Fruit fly (Drosophila melanogaster) whole organism, prepupa: ENCODE data around the gene CG12009.

Source experiments
- Blimp-1 ChIP-seq: fragments of 200-800 bp; sonication (Bioruptor generic); optimal IDR thresholded peaks from 3 replicates; lab custom pipeline; 2017; ENCODE audit warnings: missing biosample characterization, missing genetic modification characterization, mild to moderate bottlenecking, moderate library complexity, missing genetic modification reagents
- CG10631 ChIP-seq: fragments of 200-800 bp; sonication (Bioruptor generic); optimal IDR thresholded peaks from 2 replicates; lab custom pipeline; 2016; ENCODE audit warnings: missing biosample characterization, missing genetic modification characterization
- CG10669 ChIP-seq: fragments of 200-800 bp; sonication (Bioruptor generic); optimal IDR thresholded peaks from 3 replicates; lab custom pipeline; 2018; ENCODE audit warnings: missing biosample characterization, mild to moderate bottlenecking, missing genetic modification characterization, moderate library complexity
- CG11762 ChIP-seq: fragments of 200-800 bp; sonication (Bioruptor generic); optimal IDR thresholded peaks from 3 replicates; lab custom pipeline; 2016; ENCODE audit warnings: missing biosample characterization, missing genetic modification characterization; ENCODE audit not compliant: insufficient read depth
- CG11902 ChIP-seq: fragments of 200-800 bp; sonication (Bioruptor generic); optimal IDR thresholded peaks from 3 replicates; lab custom pipeline; 2016; ENCODE audit warnings: missing biosample characterization, missing genetic modification characterization
- CG1621 ChIP-seq: fragments of 200-800 bp; sonication (Bioruptor generic); optimal IDR thresholded peaks from 3 replicates; lab custom pipeline; 2018; ENCODE audit warnings: missing biosample characterization, mild to moderate bottlenecking, missing genetic modification characterization
- CG16779 ChIP-seq: fragments of 200-800 bp; sonication (Bioruptor generic); optimal IDR thresholded peaks from 3 replicates; lab custom pipeline; 2017; ENCODE audit warnings: missing biosample characterization, mild to moderate bottlenecking, missing genetic modification characterization
- CG3032 ChIP-seq: fragments of 200-800 bp; optimal IDR thresholded peaks from 2 replicates; lab custom pipeline; 2019; ENCODE audit warnings: missing biosample characterization, mild to moderate bottlenecking, missing genetic modification characterization, moderate library complexity
- CG31627 ChIP-seq: fragments of 200-800 bp; sonication (Bioruptor generic); optimal IDR thresholded peaks from 3 replicates; lab custom pipeline; 2016; ENCODE audit warnings: missing biosample characterization, missing genetic modification characterization
- CG32006 ChIP-seq: fragments of 200-800 bp; sonication (Bioruptor generic); optimal IDR thresholded peaks from 3 replicates; lab custom pipeline; 2017; ENCODE audit warnings: missing biosample characterization, mild to moderate bottlenecking, missing genetic modification characterization
- CG34406 ChIP-seq: fragments of 200-800 bp; sonication (Bioruptor generic); optimal IDR thresholded peaks from 3 replicates; lab custom pipeline; 2016; ENCODE audit warnings: missing biosample characterization, missing genetic modification characterization
- CG3919 ChIP-seq: fragments of 200-800 bp; sonication (Bioruptor generic); optimal IDR thresholded peaks from 3 replicates; lab custom pipeline; 2016; ENCODE audit warnings: missing biosample characterization, missing genetic modification characterization
- CG4318 ChIP-seq: fragments of 200-800 bp; sonication (Bioruptor generic); optimal IDR thresholded peaks from 3 replicates; lab custom pipeline; 2017; ENCODE audit warnings: missing biosample characterization, mild to moderate bottlenecking, missing genetic modification characterization
- CG6163 ChIP-seq: fragments of 200-800 bp; sonication (Bioruptor generic); IDR thresholded peaks from 3 replicates; pipeline ENCODE4 v1.3.6; 2022; ENCODE audit warnings: missing biosample characterization, missing genetic modification characterization
- CG6808 ChIP-seq: fragments of 200-800 bp; sonication (Bioruptor generic); optimal IDR thresholded peaks from 3 replicates; lab custom pipeline; 2017; ENCODE audit warnings: missing biosample characterization, missing genetic modification characterization, mild to moderate bottlenecking, moderate library complexity, missing genetic modification reagents
- CG7368 ChIP-seq: fragments of 200-800 bp; sonication (Bioruptor generic); optimal IDR thresholded peaks from 3 replicates; lab custom pipeline; 2016; ENCODE audit warnings: missing biosample characterization, missing genetic modification characterization
- CG8119 ChIP-seq: fragments of 200-800 bp; sonication (Bioruptor generic); IDR thresholded peaks from 3 replicates; pipeline ENCODE4 v1.3.6; 2022; ENCODE audit warnings: missing biosample characterization, missing genetic modification characterization
- CG8319 ChIP-seq: fragments of 200-800 bp; sonication (Bioruptor generic); optimal IDR thresholded peaks from 3 replicates; lab custom pipeline; 2016; ENCODE audit warnings: missing biosample characterization, missing genetic modification characterization
- Eip75B ChIP-seq: fragments of 200-800 bp; sonication (Bioruptor generic); optimal IDR thresholded peaks from 3 replicates; lab custom pipeline; 2016; ENCODE audit warnings: missing biosample characterization, missing genetic modification characterization
- Eip93F ChIP-seq: fragments of 200-800 bp; sonication (Bioruptor generic); optimal IDR thresholded peaks from 2 replicates; lab custom pipeline; 2016; ENCODE audit warnings: missing biosample characterization, mild to moderate bottlenecking, missing genetic modification characterization
- Ets21C ChIP-seq: fragments of 200-800 bp; sonication (Bioruptor generic); optimal IDR thresholded peaks from 3 replicates; lab custom pipeline; 2016; ENCODE audit warnings: missing biosample characterization, missing genetic modification characterization
- Gug ChIP-seq: fragments of 200-800 bp; sonication (Bioruptor generic); IDR thresholded peaks from 2 replicates; pipeline ENCODE4 v1.3.6; 2022; ENCODE audit warnings: missing biosample characterization, missing genetic modification characterization
- Hr38 ChIP-seq: sonication (Bioruptor generic); optimal IDR thresholded peaks from 2 replicates; lab custom pipeline; 2016; ENCODE audit warnings: missing biosample characterization, missing genetic modification characterization
- Hr4 ChIP-seq: fragments of 200-800 bp; sonication (Bioruptor generic); optimal IDR thresholded peaks from 3 replicates; lab custom pipeline; 2016; ENCODE audit warnings: missing biosample characterization, missing genetic modification characterization
- Lpt ChIP-seq: fragments of 200-800 bp; sonication (Bioruptor generic); optimal IDR thresholded peaks from 3 replicates; lab custom pipeline; 2016; ENCODE audit warnings: missing biosample characterization, missing genetic modification characterization
- Met ChIP-seq: fragments of 200-800 bp; sonication (Bioruptor generic); optimal IDR thresholded peaks from 3 replicates; lab custom pipeline; 2016; ENCODE audit warnings: missing biosample characterization, missing genetic modification characterization
- OdsH ChIP-seq: fragments of 200-800 bp; sonication (Bioruptor generic); optimal IDR thresholded peaks from 3 replicates; lab custom pipeline; 2016; ENCODE audit warnings: missing biosample characterization, missing genetic modification characterization
- Smox ChIP-seq: fragments of 200-800 bp; sonication (Bioruptor generic); optimal IDR thresholded peaks from 3 replicates; lab custom pipeline; 2016; ENCODE audit warnings: missing biosample characterization, missing genetic modification characterization
- Sox102F ChIP-seq: fragments of 200-800 bp; sonication (Bioruptor generic); optimal IDR thresholded peaks from 2 replicates; lab custom pipeline; 2016; ENCODE audit warnings: missing biosample characterization, mild to moderate bottlenecking, missing genetic modification characterization
- Sox14 ChIP-seq: fragments of 200-800 bp; sonication (Bioruptor generic); optimal IDR thresholded peaks from 3 replicates; lab custom pipeline; 2016; ENCODE audit warnings: missing biosample characterization, missing genetic modification characterization
- Sox15 ChIP-seq: fragments of 200-800 bp; sonication (Bioruptor generic); optimal IDR thresholded peaks from 3 replicates; lab custom pipeline; 2016; ENCODE audit warnings: missing biosample characterization, missing genetic modification characterization
- achi ChIP-seq: fragments of 200-800 bp; sonication (Bioruptor generic); optimal IDR thresholded peaks from 3 replicates; lab custom pipeline; 2016; ENCODE audit warnings: missing biosample characterization, missing genetic modification characterization
- acj6 ChIP-seq: fragments of 200-800 bp; sonication (Bioruptor generic); optimal IDR thresholded peaks from 3 replicates; lab custom pipeline; 2016; ENCODE audit warnings: missing biosample characterization, missing genetic modification characterization
- cyc ChIP-seq: fragments of 200-800 bp; sonication (Bioruptor generic); optimal IDR thresholded peaks from 3 replicates; lab custom pipeline; 2016; ENCODE audit warnings: missing biosample characterization, missing genetic modification characterization
- dac ChIP-seq: fragments of 200-800 bp; sonication (Bioruptor generic); optimal IDR thresholded peaks from 2 replicates; lab custom pipeline; 2017; ENCODE audit warnings: missing biosample characterization, mild to moderate bottlenecking, missing genetic modification characterization
- esn ChIP-seq: fragments of 200-800 bp; sonication (Bioruptor generic); optimal IDR thresholded peaks from 2 replicates; lab custom pipeline; 2016; ENCODE audit warnings: missing biosample characterization, mild to moderate bottlenecking, missing genetic modification characterization, moderate library complexity
- fd59A ChIP-seq: fragments of 200-800 bp; sonication (Bioruptor generic); optimal IDR thresholded peaks from 2 replicates; lab custom pipeline; 2017; ENCODE audit warnings: missing biosample characterization, mild to moderate bottlenecking, missing genetic modification characterization, missing genetic modification reagents
- fd85E ChIP-seq: fragments of 200-800 bp; sonication (Bioruptor generic); optimal IDR thresholded peaks from 3 replicates; lab custom pipeline; 2016; ENCODE audit warnings: missing biosample characterization, missing genetic modification characterization
- fkh ChIP-seq: fragments of 200-800 bp; sonication (Bioruptor generic); optimal IDR thresholded peaks from 3 replicates; lab custom pipeline; 2017; ENCODE audit warnings: missing biosample characterization, mild to moderate bottlenecking, missing genetic modification characterization, moderate library complexity
- lz ChIP-seq: fragments of 200-800 bp; sonication (Bioruptor generic); optimal IDR thresholded peaks from 3 replicates; lab custom pipeline; 2016; ENCODE audit warnings: missing biosample characterization, missing genetic modification characterization
- net ChIP-seq: fragments of 200-800 bp; sonication (Bioruptor generic); optimal IDR thresholded peaks from 3 replicates; lab custom pipeline; 2016; ENCODE audit warnings: missing biosample characterization, missing genetic modification characterization
- spab ChIP-seq: fragments of 200-800 bp; sonication (Bioruptor generic); optimal IDR thresholded peaks from 2 replicates; lab custom pipeline; 2017; ENCODE audit warnings: missing biosample characterization, mild to moderate bottlenecking, missing genetic modification characterization, missing genetic modification reagents
- ss ChIP-seq, 2 experiments: fragments of 200-800 bp; sonication (Bioruptor generic); optimal IDR thresholded peaks; 2 replicates in 1 of 2; 3 replicates in 1 of 2; lab custom pipeline; 2017 to 2018; ENCODE audit warnings: mild to moderate bottlenecking in 2 of 2, missing biosample characterization in 2 of 2, missing genetic modification characterization in 2 of 2, moderate library complexity in 1 of 2
- svp ChIP-seq: fragments of 200-800 bp; sonication (Bioruptor generic); peaks from one replicate; lab custom pipeline; 2016; ENCODE audit warnings: missing biosample characterization, missing genetic modification characterization
- vri ChIP-seq: fragments of 200-800 bp; sonication (Bioruptor generic); optimal IDR thresholded peaks from 3 replicates; lab custom pipeline; 2016; ENCODE audit warnings: missing biosample characterization, mild to moderate bottlenecking, missing genetic modification characterization

The CG12009 gene

DNA sequence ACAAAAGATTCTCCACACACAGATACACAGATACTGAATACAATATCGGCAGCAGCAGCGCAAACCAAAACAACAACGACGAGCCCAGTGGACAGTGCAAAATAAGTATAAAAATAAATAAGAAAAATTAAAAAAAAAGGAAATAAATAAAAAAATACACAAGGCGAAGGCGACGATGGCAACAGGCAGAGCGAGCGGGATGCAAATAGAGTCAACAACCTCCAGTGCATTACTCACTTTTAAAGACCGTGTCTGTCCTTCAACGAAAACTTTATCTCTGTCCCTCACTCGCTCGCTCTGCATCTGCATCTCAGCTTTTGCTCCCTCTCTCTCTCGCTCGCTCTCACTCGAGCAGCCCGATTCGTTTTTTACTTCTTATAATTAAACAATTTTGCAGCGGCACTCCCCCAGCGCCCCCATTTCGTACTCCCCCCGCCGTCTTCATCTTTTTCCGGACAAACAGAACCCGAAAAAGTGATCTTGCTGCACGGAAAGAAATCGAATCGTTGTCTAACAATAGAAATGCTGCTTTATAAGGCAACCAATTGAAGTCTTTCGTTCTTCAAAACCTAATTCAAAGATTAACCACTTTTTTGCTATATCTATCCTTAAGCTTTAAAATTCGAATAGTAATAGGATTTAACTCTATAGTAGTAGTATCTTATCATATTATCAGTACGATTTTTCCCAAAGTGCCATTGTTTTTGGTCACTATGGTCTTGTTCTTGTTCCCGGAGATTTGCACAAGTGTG is 44.7 kb upstream of the CG12009 start (continued):
- TF ChIP-seq cyc (GFP tag; lab: Kevin White, UChicago): peak; percentile 89
- peak; percentile 83 for TF ChIP-seq fd59A (GFP tag; lab: Kevin White, UChicago)
- no peak for TF ChIP-seq fkh (GFP tag; lab: Kevin White, UChicago)
- TF ChIP-seq Eip93F (GFP tag; lab: Kevin White, UChicago): peak; percentile 98
- peak; percentile 99 for TF ChIP-seq CG6808 (GFP tag; lab: Kevin White, UChicago)
- TF ChIP-seq CG16779 (tag; lab: Kevin White, UChicago): peak; percentile 99
- TF ChIP-seq CG8319 (GFP tag; lab: Kevin White, UChicago): peak; percentile 87
- peak; percentile 42 for TF ChIP-seq Hr4
- peak; percentile 95 for TF ChIP-seq CG11762 (GFP tag; lab: Kevin White, UChicago)
- peak; percentile 100 for TF ChIP-seq ss (GFP tag; optimal IDR thresholded peaks at IDR 0.05; lab: Kevin White, UChicago)
- TF ChIP-seq Sox15: peak; percentile 57
- peak; percentile 96 for TF ChIP-seq net (GFP tag; lab: Kevin White, UChicago)
- TF ChIP-seq achi (GFP tag; lab: Kevin White, UChicago): peak; percentile 85
- TF ChIP-seq CG4318 (GFP tag; lab: Kevin White, UChicago): peak; percentile 6
- TF ChIP-seq spab (GFP tag; lab: Kevin White, UChicago): peak; percentile 100
- TF ChIP-seq Met (GFP tag; lab: Kevin White, UChicago): peak; percentile 90
- peak; percentile 87 for TF ChIP-seq CG3919 (GFP tag; lab: Kevin White, UChicago)
- TF ChIP-seq Eip75B (GFP tag; lab: Kevin White, UChicago): peak; percentile 93
- no peak for TF ChIP-seq Hr38 (GFP tag; lab: Kevin White, UChicago)
- TF ChIP-seq CG1621: peak; percentile 97
- TF ChIP-seq CG10631 (GFP tag; lab: Kevin White, UChicago): peak; percentile 82
- peak; percentile 85 for TF ChIP-seq OdsH (GFP tag; lab: Kevin White, UChicago)
- peak; percentile 99 for TF ChIP-seq CG10669
- peak; percentile 86 for TF ChIP-seq Gug (GFP tag; lab: Robert Waterston, UW)
- TF ChIP-seq CG3032 (tag; lab: Kevin White, UChicago): peak; percentile 99
- peak; percentile 63 for TF ChIP-seq Sox14 (GFP tag; lab: Kevin White, UChicago)
- TF ChIP-seq CG34406 (GFP tag; lab: Kevin White, UChicago): peak; percentile 92
- peak; percentile 91 for TF ChIP-seq CG7368
- TF ChIP-seq dac (GFP tag; lab: Kevin White, UChicago): peak; percentile 67
- peak; percentile 94 for TF ChIP-seq svp (GFP tag; lab: Kevin White, UChicago)
- peak; percentile 94 for TF ChIP-seq Blimp-1 (GFP tag; lab: Kevin White, UChicago)
- peak; percentile 82 for TF ChIP-seq Sox102F (GFP tag; lab: Kevin White, UChicago)
- TF ChIP-seq CG11902: peak; percentile 63
- peak; percentile 90 for TF ChIP-seq esn (GFP tag; lab: Kevin White, UChicago)
- peak; percentile 68 for TF ChIP-seq acj6 (GFP tag; lab: Kevin White, UChicago)
- TF ChIP-seq CG31627 (GFP tag; lab: Kevin White, UChicago): peak; percentile 91
- peak; percentile 94 for TF ChIP-seq vri

DNA sequence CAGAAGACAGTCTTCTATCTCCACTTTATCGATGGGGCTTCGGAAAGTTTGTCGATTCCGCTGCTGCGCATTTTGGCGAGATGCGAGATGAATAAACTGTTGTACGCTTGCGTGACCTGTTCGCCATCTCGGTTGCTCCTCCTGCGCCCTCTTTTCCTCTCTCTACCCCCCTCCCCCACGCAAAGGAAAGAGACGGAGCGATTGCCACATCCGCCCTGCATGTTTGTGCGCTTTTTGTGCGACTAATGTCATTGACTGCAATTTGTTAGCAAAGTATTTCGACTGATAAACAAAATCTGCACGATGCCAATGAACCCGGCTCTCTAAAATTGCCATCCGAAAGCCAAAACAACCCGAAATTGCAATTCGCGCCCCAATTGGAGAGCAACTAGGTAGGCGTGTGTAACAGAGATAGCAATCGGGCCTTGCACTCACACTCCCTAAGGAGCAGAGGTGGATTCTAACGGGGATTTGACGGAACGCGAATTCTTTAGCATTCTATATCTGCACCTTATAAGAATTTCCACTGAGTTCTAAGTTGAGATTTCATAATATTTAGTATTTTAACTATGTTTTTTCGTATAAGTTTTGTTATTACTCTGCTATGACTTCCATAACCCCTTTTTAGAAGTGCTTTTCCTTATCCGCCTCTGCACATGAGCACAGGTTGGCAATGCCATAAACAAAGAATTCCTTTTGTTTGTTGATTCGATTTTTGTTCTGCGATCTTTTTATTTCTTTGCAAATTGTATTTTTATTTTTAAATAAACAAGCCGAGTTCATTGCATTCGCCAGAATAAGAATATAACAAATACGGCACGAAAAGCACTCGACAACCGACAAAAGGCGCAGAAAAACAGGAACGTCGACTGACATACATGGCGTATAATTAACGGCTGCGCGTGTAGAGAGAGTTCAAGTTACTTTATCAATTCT is 43.9 kb upstream of the CG12009 start, which contains the start of gene CG43389:
CG43389 (plus strand) TSS at position 886 of the 936 bp plus-strand sequence.
- TF ChIP-seq fd85E (GFP tag; lab: Kevin White, UChicago) (peak; percentile 52), CG11762 (GFP tag; lab: Kevin White, UChicago) (peak; percentile 72), CG7368 (peak; percentile 65), Blimp-1 (GFP tag; lab: Kevin White, UChicago) (peak; percentile 87), acj6 (GFP tag; lab: Kevin White, UChicago) (peak; percentile 97), CG8119 (peak; percentile 87), Eip93F (GFP tag; lab: Kevin White, UChicago) (peak; percentile 97), Sox15 (peak; percentile 96), CG6163 (peak; percentile 89), cyc (GFP tag; lab: Kevin White, UChicago) (peak; percentile 95), achi (GFP tag; lab: Kevin White, UChicago) (peak; percentile 94), Smox (GFP tag; lab: Kevin White, UChicago) (peak; percentile 99), fd59A (GFP tag; lab: Kevin White, UChicago) (peak; percentile 92), Ets21C (GFP tag; lab: Kevin White, UChicago) (peak; percentile 96), esn (GFP tag; lab: Kevin White, UChicago) (peak; percentile 99), CG31627 (GFP tag; lab: Kevin White, UChicago) (peak; percentile 99), CG32006 (GFP tag; lab: Kevin White, UChicago) (peak; percentile 83), CG4318 (GFP tag; lab: Kevin White, UChicago) (peak; percentile 69), lz (GFP tag; lab: Kevin White, UChicago) (peak; percentile 98), Lpt (GFP tag; lab: Kevin White, UChicago) (peak; percentile 81), CG3032 (tag; lab: Kevin White, UChicago) (peak; percentile 89)
